Fruit fly (Drosophila melanogaster): Measurements from ENCODE around the gene Spn77Bc.

Spn77Bc gene

DNA sequence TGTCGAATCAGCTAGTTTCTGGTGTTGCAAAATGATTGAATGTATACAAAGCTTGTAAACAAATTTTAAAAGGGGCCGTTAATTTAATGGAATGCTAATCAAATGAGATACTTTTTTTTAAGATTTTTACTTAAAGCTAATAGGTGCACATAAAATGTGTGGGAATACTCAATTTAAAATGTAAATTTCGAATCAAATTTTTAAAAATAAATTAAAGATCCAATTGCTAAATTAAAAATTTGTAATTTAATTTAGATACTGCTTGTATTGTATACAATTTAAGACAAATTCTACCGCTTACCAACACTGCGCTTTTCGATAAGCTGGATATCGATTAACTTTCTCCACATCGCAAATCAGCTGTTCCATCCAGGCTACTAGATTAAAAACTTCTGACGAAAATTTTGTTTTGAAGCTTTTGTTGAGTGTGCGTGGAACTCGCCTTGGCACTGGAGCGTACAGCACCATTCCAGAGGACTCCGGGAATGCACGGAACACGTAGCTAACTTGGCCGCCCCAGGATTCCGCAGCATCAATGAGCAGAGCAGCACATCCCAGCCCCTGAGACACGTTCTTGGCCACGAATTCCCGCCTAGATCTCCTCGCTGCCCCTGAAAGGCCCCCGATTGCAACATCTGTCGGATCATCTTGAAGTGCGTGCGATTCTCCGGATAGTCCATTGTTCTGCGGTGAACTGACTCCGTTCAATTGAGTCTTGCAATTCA is 41.8 kb downstream of the Spn77Bc start, which contains the start of the genes CG5498 and fbl:
Gene CG5498 (minus strand): TSS at position 24 of the 725 bp plus-strand sequence.
Gene fbl (plus strand): TSS at position 344 of the 725 bp plus-strand sequence.
- peak; percentile 81 for TF ChIP-seq noc (tag; optimal IDR thresholded peaks at IDR 0.05)

DNA sequence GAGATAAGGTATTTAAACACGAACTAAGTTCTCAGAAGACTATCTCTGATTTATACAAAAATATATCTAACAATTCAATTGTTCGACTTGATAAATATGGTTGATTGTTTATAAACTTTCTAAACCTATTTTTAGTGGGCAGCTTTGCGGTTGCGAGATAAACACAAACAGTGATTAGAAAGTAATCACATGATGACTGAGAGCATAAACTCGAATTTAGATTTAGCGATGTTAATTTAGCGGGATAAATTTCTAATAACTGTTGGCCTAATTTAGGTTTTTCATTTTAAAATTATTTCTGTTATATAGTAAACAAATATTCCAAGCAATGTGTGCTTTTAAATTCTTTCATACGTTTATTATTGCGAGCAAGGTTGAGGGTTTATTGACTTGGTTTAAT is 42.6 kb downstream of the Spn77Bc start:
- TF ChIP-seq noc (tag; optimal IDR thresholded peaks at IDR 0.05), result no peak

DNA sequence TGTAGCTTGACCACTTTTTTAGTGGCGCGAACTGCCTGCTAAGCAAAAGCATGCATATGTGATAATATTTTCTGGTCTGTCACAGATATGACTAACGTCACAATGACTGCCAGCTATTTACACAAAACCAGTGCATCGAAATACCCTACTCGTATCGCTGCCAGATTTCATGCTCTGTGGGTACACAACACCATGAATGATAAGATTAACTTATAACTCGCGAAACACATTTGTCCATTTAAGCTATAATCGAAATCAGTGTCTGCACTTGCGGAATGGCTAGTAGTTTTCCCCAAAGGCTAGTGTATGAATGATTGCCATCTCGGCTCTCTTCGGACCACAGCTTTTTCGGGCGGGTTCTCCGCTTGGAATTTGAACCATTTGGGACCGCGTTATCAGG is 43.0 kb downstream of the Spn77Bc start:
- TF ChIP-seq noc (tag; optimal IDR thresholded peaks at IDR 0.05), result peak; percentile 40

DNA sequence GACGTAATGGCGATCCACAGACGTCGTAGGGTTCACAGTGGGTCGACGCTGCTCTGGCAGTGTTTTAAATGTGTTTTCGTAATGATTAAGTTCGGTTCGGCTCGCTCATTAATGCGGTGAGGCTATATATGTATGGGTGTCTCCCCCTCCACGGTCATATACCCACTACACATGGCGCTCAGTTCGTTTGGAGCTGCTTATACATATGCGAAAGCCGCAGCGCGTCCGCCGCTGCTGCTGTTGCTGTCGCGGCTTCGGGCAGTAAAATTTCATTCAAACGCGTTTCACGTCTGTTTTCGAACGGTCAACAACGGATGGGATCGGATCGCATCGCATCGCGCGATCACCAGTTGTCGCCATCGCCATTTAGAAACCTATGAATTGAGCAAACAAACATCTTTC is 43.5 kb downstream of the Spn77Bc start:
- peak; percentile 3 for TF ChIP-seq noc (tag; optimal IDR thresholded peaks at IDR 0.05)

DNA sequence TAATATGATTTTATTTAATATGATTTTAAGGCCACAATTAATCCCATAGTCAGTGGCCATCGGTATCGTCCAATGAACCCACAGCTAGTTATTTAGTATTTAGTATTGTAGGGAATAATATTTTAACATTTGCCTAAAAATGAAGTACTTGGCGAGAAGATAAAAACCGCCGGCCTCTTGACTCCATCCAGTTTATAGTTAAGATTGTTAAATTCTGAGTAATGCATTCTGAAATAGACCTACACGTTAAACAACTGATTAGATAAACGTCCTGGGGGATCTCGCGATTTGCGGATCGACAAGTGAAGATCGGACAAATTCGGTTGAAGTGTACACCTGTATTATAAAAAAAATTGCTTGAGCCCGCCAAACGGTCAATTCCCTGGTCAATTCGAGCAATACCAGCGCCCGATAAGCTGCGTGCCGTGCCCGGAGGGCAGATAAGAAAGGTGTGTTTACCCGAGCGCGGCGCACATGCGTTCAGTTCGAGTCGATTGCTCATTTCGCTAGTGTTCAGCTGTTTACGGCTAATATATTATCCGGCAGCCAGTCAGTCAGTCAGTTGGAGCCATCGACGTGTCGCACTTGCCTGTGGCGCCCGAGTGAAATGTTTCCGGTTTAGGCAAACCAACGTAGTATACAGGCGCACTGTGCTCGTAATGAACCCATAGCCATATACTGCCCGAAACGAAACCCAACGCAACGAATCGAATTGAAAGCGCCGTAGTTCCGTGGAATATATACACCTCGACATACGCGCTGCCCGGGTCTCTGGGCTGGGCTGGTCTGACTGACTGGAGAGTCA is 44.8 kb downstream of the Spn77Bc start:
- peak; percentile 53 for TF ChIP-seq noc (tag; optimal IDR thresholded peaks at IDR 0.05)

DNA sequence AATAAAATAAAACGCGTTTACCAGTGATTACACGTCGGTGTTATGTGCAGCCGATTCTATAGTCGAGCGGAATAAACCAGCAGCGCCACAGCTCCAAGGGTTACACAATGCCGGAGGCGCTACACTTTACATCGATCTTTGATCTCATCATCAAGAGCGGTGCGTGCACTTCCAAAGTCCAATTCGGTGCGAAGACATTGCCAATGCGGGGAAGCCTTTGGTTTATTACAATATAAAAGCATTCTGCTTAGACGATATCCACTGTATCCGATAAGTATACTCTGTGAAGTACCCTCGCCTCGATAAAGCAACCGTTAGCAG is 45.4 kb downstream of the Spn77Bc start:
- no peak for TF ChIP-seq noc (tag; optimal IDR thresholded peaks at IDR 0.05)

DNA sequence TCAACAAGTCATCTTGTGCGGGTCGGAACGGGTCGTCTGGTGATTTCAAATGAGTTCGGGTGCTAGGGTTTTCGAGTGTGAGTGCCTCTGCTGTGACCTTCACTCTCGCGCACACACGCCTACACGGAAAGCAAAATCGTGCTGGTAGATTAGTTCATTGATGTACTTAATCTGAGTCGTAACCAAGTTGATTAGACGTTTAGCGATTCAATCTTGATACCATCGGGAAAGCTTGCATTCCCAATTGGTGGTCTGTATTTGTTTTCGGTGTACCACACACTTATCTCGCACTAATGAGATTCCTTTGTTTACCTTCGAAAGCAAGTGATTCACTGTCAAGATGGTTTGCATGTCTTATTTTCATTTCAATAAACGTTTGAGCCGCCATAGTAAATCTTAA is 46.5 kb downstream of the Spn77Bc start:
- TF ChIP-seq noc (tag; optimal IDR thresholded peaks at IDR 0.05), result peak; percentile 58

DNA sequence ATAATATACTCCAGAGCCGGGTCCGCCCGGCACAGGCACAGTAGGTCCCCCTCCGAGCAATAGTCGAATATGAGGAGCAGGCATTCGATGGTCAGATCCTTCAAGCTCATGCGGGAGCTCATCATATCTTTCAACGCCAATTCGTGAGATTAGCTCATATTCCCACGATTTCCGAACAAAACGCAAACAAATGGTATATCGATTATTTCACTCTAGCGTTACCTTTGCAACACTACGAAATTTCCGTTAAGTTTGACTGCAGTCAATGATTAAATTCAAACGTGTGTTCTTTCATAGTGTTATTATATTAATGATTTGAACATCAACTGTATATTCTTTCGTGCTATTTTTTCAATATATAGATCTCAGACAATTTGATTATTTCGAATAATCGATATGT is 50.9 kb downstream of the Spn77Bc start, which contains the start of gene CG33969:
Gene CG33969 (minus strand): TSS at position 197 of the 400 bp plus-strand sequence.
- no peak for TF ChIP-seq noc (tag; optimal IDR thresholded peaks at IDR 0.05)

All from whole organism, larva.